Worm (Caenorhabditis elegans): ENCODE measurements around the gene str-18.

str-18 gene

ce11 chrV:15707982-15708381, 33.8 kb downstream of the str-18 start:
- TF ChIP-seq tra-1 (GFP tag; IDR thresholded peaks at IDR 0.05) (0 out of 2 replicates have a peak, but pooled peaks have one; percentile 31), ceh-82 (tag; optimal IDR thresholded peaks at IDR 0.05) (no peak), daf-8 (GFP tag; IDR thresholded peaks at IDR 0.05) (no peak), pha-4 (GFP tag; IDR thresholded peaks at IDR 0.05) (no peak), pha-4 (tag; optimal IDR thresholded peaks at IDR 0.05) (no peak), lsy-2 (tag; optimal IDR thresholded peaks at IDR 0.05) (no peak), nhr-102 (tag; optimal IDR thresholded peaks at IDR 0.05) (no peak), ceh-20 (GFP tag; IDR thresholded peaks at IDR 0.05) (0 out of 2 replicates have a peak, but pooled peaks have one; percentile 20), ceh-44 (GFP tag; IDR thresholded peaks at IDR 0.05) (no peak), ama-1 (optimal IDR thresholded peaks at IDR 0.05) (no peak), zfp-2 (tag; optimal IDR thresholded peaks at IDR 0.05) (no peak), nhr-111 (GFP tag; optimal IDR thresholded peaks at IDR 0.05) (no peak), mxl-3 (GFP tag; optimal IDR thresholded peaks at IDR 0.05) (no peak), duxl-1 (tag; optimal IDR thresholded peaks at IDR 0.05; ENCODE audit: poor library complexity) (no peak), nhr-28 (tag; optimal IDR thresholded peaks at IDR 0.05) (peak; percentile 55), F49E8.2 (tag; optimal IDR thresholded peaks at IDR 0.05; ENCODE audit: borderline replicate concordance) (no peak), ceh-62 (tag; optimal IDR thresholded peaks at IDR 0.05) (no peak), nhr-25 (tag; optimal IDR thresholded peaks at IDR 0.05; ENCODE audit: borderline replicate concordance, insufficient read depth) (no peak), jun-1 (tag; optimal IDR thresholded peaks at IDR 0.05) (no peak), spr-1 (tag; optimal IDR thresholded peaks at IDR 0.05) (no peak), mdl-1 (tag; optimal IDR thresholded peaks at IDR 0.05) (no peak), unc-62 (GFP tag; optimal IDR thresholded peaks at IDR 0.05 in 1 of 2) (peak in 1 of 2 experiments; percentile 81), unc-62 (tag; optimal IDR thresholded peaks at IDR 0.05) (no peak), hmg-1.1 (GFP tag; IDR thresholded peaks at IDR 0.05) (no peak), F10B5.3 (tag; optimal IDR thresholded peaks at IDR 0.05) (no peak), Y48G9A.11 (GFP tag; IDR thresholded peaks at IDR 0.05) (no peak), ZK337.2 (GFP tag; IDR thresholded peaks at IDR 0.05) (no peak), hif-1 (tag; optimal IDR thresholded peaks at IDR 0.05) (no peak)

ce11 chrV:15704745-15705144, 37.0 kb downstream of the str-18 start, which contains the start of gene twk-34:
Gene twk-34 (plus strand): TSS chrV:15704960.
- TF ChIP-seq Y75B8A.6 (GFP tag; IDR thresholded peaks at IDR 0.05), result no peak
- no peak for TF ChIP-seq ZK337.2 (GFP tag; IDR thresholded peaks at IDR 0.05)
- TF ChIP-seq nhr-11 (tag; optimal IDR thresholded peaks at IDR 0.05), result no peak
- TF ChIP-seq F37D6.2 (tag; optimal IDR thresholded peaks at IDR 0.05), result no peak
- TF ChIP-seq madf-9 (GFP tag; conservative IDR thresholded peaks at IDR 0.05), result no peak
- no peak for TF ChIP-seq nhr-237 (tag; optimal IDR thresholded peaks at IDR 0.05)
- TF ChIP-seq daf-19 (GFP tag; conservative IDR thresholded peaks at IDR 0.05), result no peak
- TF ChIP-seq hmg-1.1 (GFP tag; IDR thresholded peaks at IDR 0.05), result no peak
- peak; percentile 7 for TF ChIP-seq nhr-28 (tag; optimal IDR thresholded peaks at IDR 0.05)
- no peak for TF ChIP-seq unc-62 (GFP tag; optimal IDR thresholded peaks at IDR 0.05 in 1 of 2)
- TF ChIP-seq unc-62 (tag; optimal IDR thresholded peaks at IDR 0.05), result no peak
- TF ChIP-seq dmd-6 (GFP tag; IDR thresholded peaks at IDR 0.05), result peak; percentile 21; the same call in 1 of the 2 replicates

ce11 chrV:15702263-15702662, 39.5 kb downstream of the str-18 start, which contains the start of gene nhr-53:
Gene nhr-53 (minus strand): TSS chrV:15702363.
- TF ChIP-seq mes-2 (tag; optimal IDR thresholded peaks at IDR 0.05; ENCODE audit: poor library complexity, severe bottlenecking) (no peak), ces-1 (GFP tag; optimal IDR thresholded peaks at IDR 0.05) (no peak), unc-130 (GFP tag; optimal IDR thresholded peaks at IDR 0.05) (no peak)
